Worm (Caenorhabditis elegans) whole organism, mixed stage, embryonic: ENCODE results near the gene acsd-1.

ENCODE experiments used
- M03D4.4 ChIP-seq: sonication (generic microtip); optimal IDR thresholded peaks from 2 replicates; lab custom pipeline; 2017; ENCODE audit warnings: mild to moderate bottlenecking, missing genetic modification characterization, missing compliant biosample characterization
- bed-3 ChIP-seq: fragments of 200-800 bp; sonication (Bioruptor generic); optimal IDR thresholded peaks from 3 replicates; lab custom pipeline; 2018; ENCODE audit warnings: mild to moderate bottlenecking, missing genetic modification characterization, moderate library complexity, missing compliant biosample characterization
- blmp-1 ChIP-seq: fragments of 150-350 bp; optimal IDR thresholded peaks from 2 replicates; lab custom pipeline; 2014; ENCODE audit warnings: missing biosample characterization, missing genetic modification characterization
- ceh-39 ChIP-seq: fragments of 150-350 bp; optimal IDR thresholded peaks from 2 replicates; lab custom pipeline; 2014; ENCODE audit warnings: missing biosample characterization, missing genetic modification characterization
- ceh-43 ChIP-seq: fragments of 200-800 bp; sonication (Bioruptor generic); optimal IDR thresholded peaks from 2 replicates; lab custom pipeline; 2018; ENCODE audit warnings: mild to moderate bottlenecking, missing genetic modification characterization, moderate library complexity, missing compliant biosample characterization
- drap-1 ChIP-seq: fragments of 200-800 bp; sonication (Bioruptor generic); optimal IDR thresholded peaks from 3 replicates; lab custom pipeline; 2018; ENCODE audit warnings: mild to moderate bottlenecking, missing genetic modification characterization, missing compliant biosample characterization
- elt-1 ChIP-seq: sonication (generic microtip); optimal IDR thresholded peaks from 2 replicates; lab custom pipeline; 2017; ENCODE audit warnings: missing genetic modification characterization, mild to moderate bottlenecking, missing compliant biosample characterization, antibody characterized with exemption, moderate library complexity, borderline replicate concordance; ENCODE audit not compliant: insufficient read depth
- elt-3 ChIP-seq: fragments of 150-350 bp; optimal IDR thresholded peaks from 2 replicates; lab custom pipeline; 2014; ENCODE audit warnings: missing biosample characterization, missing genetic modification characterization
- ham-2 ChIP-seq: fragments of 200-800 bp; sonication (Bioruptor generic); optimal IDR thresholded peaks from 2 replicates; lab custom pipeline; 2018; ENCODE audit warnings: mild to moderate bottlenecking, missing genetic modification characterization, missing compliant biosample characterization
- hlh-1 ChIP-seq: fragments of 150-350 bp; optimal IDR thresholded peaks from 2 replicates; lab custom pipeline; 2014; ENCODE audit warnings: missing biosample characterization, missing genetic modification reagents, missing genetic modification characterization
- lin-13 ChIP-seq: fragments of 150-350 bp; optimal IDR thresholded peaks from 2 replicates; lab custom pipeline; 2014; ENCODE audit warnings: missing biosample characterization, missing genetic modification characterization
- lin-32 ChIP-seq: fragments of 200-800 bp; sonication (Bioruptor generic); optimal IDR thresholded peaks from 2 replicates; lab custom pipeline; 2018; ENCODE audit warnings: mild to moderate bottlenecking, missing genetic modification characterization, missing compliant biosample characterization
- mep-1 ChIP-seq: fragments of 150-350 bp; optimal IDR thresholded peaks from 2 replicates; lab custom pipeline; 2017; ENCODE audit warnings: missing biosample characterization, missing genetic modification reagents, missing genetic modification characterization, inconsistent platforms
- mls-2 ChIP-seq: sonication (generic microtip); optimal IDR thresholded peaks from 2 replicates; lab custom pipeline; 2016; ENCODE audit warnings: mild to moderate bottlenecking, missing genetic modification characterization, moderate library complexity, missing compliant biosample characterization
- nhr-12 ChIP-seq: fragments of 150-350 bp; optimal IDR thresholded peaks from 2 replicates; lab custom pipeline; 2014; ENCODE audit warnings: missing biosample characterization, missing genetic modification characterization
- nhr-237 ChIP-seq: fragments of 150-350 bp; optimal IDR thresholded peaks from 2 replicates; lab custom pipeline; 2014; ENCODE audit warnings: missing biosample characterization, missing genetic modification characterization
- nhr-28 ChIP-seq: fragments of 150-350 bp; optimal IDR thresholded peaks from 2 replicates; lab custom pipeline; 2014; ENCODE audit warnings: missing biosample characterization, missing genetic modification characterization
- nhr-76 ChIP-seq: sonication (generic microtip); optimal IDR thresholded peaks from 2 replicates; lab custom pipeline; 2017; ENCODE audit warnings: missing biosample characterization, missing genetic modification characterization
- pha-4 ChIP-seq: fragments of 150-350 bp; optimal IDR thresholded peaks from 2 replicates; lab custom pipeline; 2018; ENCODE audit warnings: missing biosample characterization, missing genetic modification reagents, missing genetic modification characterization
- sem-2 ChIP-seq: fragments of 200-800 bp; sonication (Bioruptor generic); optimal IDR thresholded peaks from 2 replicates; lab custom pipeline; 2018; ENCODE audit warnings: mild to moderate bottlenecking, missing genetic modification characterization, missing compliant biosample characterization
- snpc-4 ChIP-seq: fragments of 150-350 bp; optimal IDR thresholded peaks from 2 replicates; lab custom pipeline; 2014; ENCODE audit warnings: missing biosample characterization, missing genetic modification characterization
- sptf-1 ChIP-seq: sonication (generic microtip); optimal IDR thresholded peaks from 2 replicates; lab custom pipeline; 2017; ENCODE audit warnings: mild to moderate bottlenecking, missing genetic modification characterization, moderate library complexity, missing compliant biosample characterization
- tbx-8 ChIP-seq: fragments of 200-800 bp; sonication (Bioruptor generic); optimal IDR thresholded peaks from 2 replicates; lab custom pipeline; 2018; ENCODE audit warnings: mild to moderate bottlenecking, missing genetic modification characterization, moderate library complexity, missing compliant biosample characterization
- unc-120 ChIP-seq: sonication (generic microtip); optimal IDR thresholded peaks from 2 replicates; lab custom pipeline; 2017; ENCODE audit warnings: missing genetic modification characterization, missing compliant biosample characterization; ENCODE audit not compliant: poor library complexity, severe bottlenecking
- unc-39 ChIP-seq: fragments of 150-350 bp; optimal IDR thresholded peaks from 2 replicates; lab custom pipeline; 2014; ENCODE audit warnings: missing biosample characterization, missing genetic modification characterization
- zip-8 ChIP-seq: fragments of 150-350 bp; optimal IDR thresholded peaks from 2 replicates; lab custom pipeline; 2014; ENCODE audit warnings: missing biosample characterization, missing genetic modification characterization
- ztf-11 ChIP-seq: fragments of 150-350 bp; optimal IDR thresholded peaks from 2 replicates; lab custom pipeline; 2014; ENCODE audit warnings: missing biosample characterization, missing genetic modification characterization

acsd-1 gene

ce11 chrIII:1166388-1166787, 50.1 kb downstream of the acsd-1 start:
- TF ChIP-seq blmp-1 (tag; lab: Kevin White, UChicago) (no peak), pha-4 (tag; lab: Kevin White, UChicago) (no peak), ceh-43 (GFP tag; lab: Kevin White, UChicago) (no peak), bed-3 (GFP tag; lab: Kevin White, UChicago) (no peak), sptf-1 (tag; lab: Kevin White, UChicago) (no peak), unc-120 (no peak), lin-13 (tag; lab: Kevin White, UChicago) (no peak), zip-8 (tag; lab: Kevin White, UChicago) (no peak), mep-1 (no peak), tbx-8 (GFP tag; lab: Kevin White, UChicago) (no peak), elt-1 (no peak), nhr-76 (no peak), mls-2 (tag; lab: Kevin White, UChicago) (no peak), unc-39 (tag; lab: Kevin White, UChicago) (no peak), M03D4.4 (tag; lab: Kevin White, UChicago) (no peak), lin-32 (GFP tag; lab: Kevin White, UChicago) (no peak), nhr-237 (tag; lab: Kevin White, UChicago) (no peak)

- TF ChIP-seq sem-2 (no peak), ceh-43 (GFP tag; lab: Kevin White, UChicago) (no peak), tbx-8 (GFP tag; lab: Kevin White, UChicago) (no peak), nhr-237 (tag; lab: Kevin White, UChicago) (no peak)
Observed at ce11 chrIII:1169622-1170021, 53.4 kb downstream of the acsd-1 start.

ce11 chrIII:1173331-1173730, 57.1 kb downstream of the acsd-1 start:
- TF ChIP-seq tbx-8 (GFP tag; lab: Kevin White, UChicago) (no peak), hlh-1 (tag; lab: Kevin White, UChicago) (no peak), ceh-39 (no peak), pha-4 (tag; lab: Kevin White, UChicago) (no peak), nhr-237 (tag; lab: Kevin White, UChicago) (no peak), ham-2 (GFP tag; lab: Kevin White, UChicago) (no peak), ceh-43 (GFP tag; lab: Kevin White, UChicago) (no peak), elt-3 (no peak)

DNA sequence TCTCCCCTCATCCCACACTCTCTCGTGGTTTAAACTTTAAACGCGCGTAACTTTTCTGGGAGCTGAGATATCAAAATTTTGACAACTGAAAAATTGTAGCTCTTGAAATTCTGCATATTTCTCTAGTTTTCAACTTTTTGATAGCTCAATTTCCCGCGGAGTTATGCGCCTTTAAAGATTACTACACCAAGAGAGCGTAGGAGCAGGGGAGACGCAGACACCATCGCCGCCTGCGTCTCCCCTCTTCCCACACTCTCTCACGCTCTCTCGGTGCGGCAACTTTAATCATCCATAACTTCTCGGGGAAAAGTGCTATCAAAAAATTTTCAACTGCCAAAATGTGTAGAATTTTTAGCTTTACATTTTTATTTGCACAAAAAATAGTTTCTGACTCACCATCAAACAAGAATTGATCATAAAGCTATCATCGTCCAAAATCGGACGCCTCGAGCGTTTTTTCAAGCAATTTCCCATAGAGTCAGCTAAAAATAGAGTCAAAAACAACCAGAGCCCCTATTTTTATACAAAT, 59.9 kb downstream of the acsd-1 start, which contains the start of gene eak-3:
TSS of gene eak-3 (minus strand) at position 479 of the 529 bp plus-strand sequence.
- TF ChIP-seq unc-120 (no peak), hlh-1 (tag; lab: Kevin White, UChicago) (no peak), lin-32 (GFP tag; lab: Kevin White, UChicago) (no peak)

DNA sequence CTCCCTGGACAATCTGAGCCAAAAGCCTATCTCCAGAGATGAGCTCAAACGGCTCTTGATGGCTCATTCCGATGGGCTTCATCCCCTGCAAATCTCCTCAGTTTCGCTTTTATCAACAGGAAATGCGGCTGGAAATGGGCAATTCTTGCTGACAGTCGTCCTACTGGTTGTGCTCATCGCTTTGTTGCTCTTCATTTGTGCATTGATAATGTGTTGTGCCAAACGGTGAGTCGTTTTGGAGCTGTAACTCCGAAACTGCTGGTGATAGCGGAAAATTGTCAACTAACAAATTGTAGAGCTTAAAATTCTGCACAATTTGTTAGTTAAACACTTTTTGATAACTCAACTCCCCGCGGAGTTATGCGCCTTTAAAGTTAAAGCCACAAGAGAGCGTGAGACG, 62.7 kb downstream of the acsd-1 start:
- no peak for TF ChIP-seq lin-13 (tag; lab: Kevin White, UChicago)
- TF ChIP-seq pha-4 (tag; lab: Kevin White, UChicago), result no peak
- TF ChIP-seq hlh-1 (tag; lab: Kevin White, UChicago), result no peak
- TF ChIP-seq M03D4.4 (tag; lab: Kevin White, UChicago), result no peak
- no peak for TF ChIP-seq elt-3
- no peak for TF ChIP-seq unc-120
- no peak for TF ChIP-seq tbx-8 (GFP tag; lab: Kevin White, UChicago)
- TF ChIP-seq, all 35 proteins: peak for 0

DNA sequence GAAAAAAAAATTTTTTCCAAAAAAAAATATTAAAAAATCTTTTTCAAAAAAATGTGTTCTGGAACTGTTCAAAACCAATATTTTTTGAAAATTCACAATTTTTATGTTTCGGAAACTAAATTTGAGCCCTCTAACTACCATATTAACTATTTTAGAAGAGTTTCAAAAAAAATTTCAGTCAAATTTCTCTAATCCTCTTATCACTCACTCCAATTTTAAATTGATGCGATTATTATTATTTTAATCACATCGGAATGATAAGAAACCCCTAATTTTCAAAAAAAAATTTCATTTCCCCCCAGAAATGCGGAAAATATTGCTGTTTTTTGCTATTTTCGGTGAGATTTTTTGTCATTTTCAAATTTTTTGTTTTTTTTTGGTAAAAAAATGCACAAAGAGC, 65.5 kb downstream of the acsd-1 start, which contains the start of gene nspg-8:
TSS of gene nspg-8 (plus strand) at position 301 of the 400 bp plus-strand sequence.
- TF ChIP-seq nhr-12 (tag; lab: Kevin White, UChicago), result no peak
- no peak for TF ChIP-seq drap-1
- no peak for TF ChIP-seq mls-2 (tag; lab: Kevin White, UChicago)
- TF ChIP-seq sptf-1 (tag; lab: Kevin White, UChicago), result no peak
- no peak for TF ChIP-seq tbx-8 (GFP tag; lab: Kevin White, UChicago)
- no peak for TF ChIP-seq snpc-4
- no peak for TF ChIP-seq nhr-28 (tag; lab: Kevin White, UChicago)
- TF ChIP-seq hlh-1 (tag; lab: Kevin White, UChicago), result no peak
- TF ChIP-seq lin-32 (GFP tag; lab: Kevin White, UChicago), result no peak
- TF ChIP-seq elt-1, result no peak
- no peak for TF ChIP-seq ztf-11 (tag; lab: Kevin White, UChicago)
- TF ChIP-seq zip-8 (tag; lab: Kevin White, UChicago), result no peak
- no peak for TF ChIP-seq nhr-76
- TF ChIP-seq nhr-237 (tag; lab: Kevin White, UChicago), result no peak
